Fruit fly (Drosophila melanogaster): ENCODE measurements around the gene CG6067.

dm6 chrX:5952265-5952664, 3.2 kb upstream of the CG6067 start, which contains the start of gene CG6048:
- TF ChIP-seq Myc (optimal IDR thresholded peaks at IDR 0.05) (no peak), Dif (GFP tag; optimal IDR thresholded peaks at IDR 0.05; ENCODE audit: partially characterized antibody) (no peak), usp (GFP tag; optimal IDR thresholded peaks at IDR 0.05) (no peak), Abd-B (GFP tag; optimal IDR thresholded peaks at IDR 0.05) (no peak)
